Worm (Caenorhabditis elegans) whole organism, early embryonic: ENCODE measurements around the gene srh-22.

Experiments
- F13C5.2 ChIP-seq: sonication (generic microtip); optimal IDR thresholded peaks from 2 replicates; lab custom pipeline; 2017; ENCODE audit warnings: mild to moderate bottlenecking, missing genetic modification characterization, inconsistent platforms, missing compliant biosample characterization
- aly-1 ChIP-seq: sonication (generic microtip); optimal IDR thresholded peaks from 2 replicates; lab custom pipeline; 2016; ENCODE audit warnings: missing genetic modification characterization, missing compliant biosample characterization
- ama-1 ChIP-seq: fragments of 150-350 bp; optimal IDR thresholded peaks from 2 replicates; lab custom pipeline; 2014
- flt-1 ChIP-seq: fragments of 200-800 bp; sonication (Bioruptor generic); IDR thresholded peaks from 2 replicates; pipeline ENCODE4 v1.3.6; 2022; ENCODE audit warnings: missing genetic modification characterization, missing compliant biosample characterization
- hmbx-1 ChIP-seq: sonication (generic microtip); optimal IDR thresholded peaks from 2 replicates; lab custom pipeline; 2016; ENCODE audit warnings: mild to moderate bottlenecking, missing genetic modification characterization, missing compliant biosample characterization
- hmg-4 ChIP-seq: fragments of 200-800 bp; sonication (Bioruptor generic); optimal IDR thresholded peaks from 2 replicates; lab custom pipeline; 2018; ENCODE audit warnings: mild to moderate bottlenecking, missing genetic modification characterization, missing compliant biosample characterization
- pes-1 ChIP-seq: fragments of 200-800 bp; sonication (Bioruptor generic); IDR thresholded peaks from 2 replicates; pipeline ENCODE4 v1.3.6; 2022; ENCODE audit warnings: missing genetic modification reagents, missing genetic modification characterization, missing compliant biosample characterization
- scrt-1 ChIP-seq: fragments of 200-800 bp; sonication (Bioruptor generic); IDR thresholded peaks from 2 replicates; pipeline ENCODE4 v1.3.6; 2022; ENCODE audit warnings: missing genetic modification characterization, missing compliant biosample characterization
- tbx-11 ChIP-seq: fragments of 200-800 bp; sonication (Bioruptor generic); IDR thresholded peaks from 2 replicates; pipeline ENCODE4 v1.3.6; 2022; ENCODE audit warnings: missing genetic modification characterization, missing compliant biosample characterization

ce11 chrV:4895744-4896143, 26.4 kb upstream of the srh-22 start, which contains the start of gene ugt-9:
- no peak for TF ChIP-seq hmg-4 (GFP tag; lab: Kevin White, UChicago)
- no peak for TF ChIP-seq hmbx-1 (tag; lab: Kevin White, UChicago)
- TF ChIP-seq pes-1 (GFP tag; lab: Robert Waterston, UW) = no peak
- no peak for TF ChIP-seq flt-1 (GFP tag; lab: Robert Waterston, UW)
- TF ChIP-seq scrt-1 (GFP tag; lab: Robert Waterston, UW) = no peak
- TF ChIP-seq F13C5.2 (tag; lab: Kevin White, UChicago) = no peak
- no peak for TF ChIP-seq tbx-11 (GFP tag; lab: Robert Waterston, UW)
- no peak for TF ChIP-seq ama-1 (lab: Kevin White, UChicago)
- no peak for TF ChIP-seq aly-1 (tag; lab: Kevin White, UChicago)
